Worm (Caenorhabditis elegans): ENCODE results near the gene C35D6.4.

- TF ChIP-seq ceh-28 (tag; optimal IDR thresholded peaks at IDR 0.05) = no peak
- TF ChIP-seq zag-1 (tag; optimal IDR thresholded peaks at IDR 0.05) = no peak
- TF ChIP-seq lin-15B (tag; optimal IDR thresholded peaks at IDR 0.05) = no peak
Measured at ce11 chrIV:16320410-16320809, 30.4 kb upstream of the C35D6.4 start, which contains the start of gene K03D3.5.
